Worm (Caenorhabditis elegans): ENCODE measurements around the gene F13E9.19.

Gene F13E9.19

ce11 chrIV:10935853-10936491 lies 36.8 kb downstream of the F13E9.19 start, which contains the start of gene lgg-2 (continued):
- TF ChIP-seq die-1 (tag; optimal IDR thresholded peaks at IDR 0.05) (peak; percentile 21), zim-3 (tag; optimal IDR thresholded peaks at IDR 0.05) (no peak), aptf-2 (GFP tag; conservative IDR thresholded peaks at IDR 0.05) (no peak), nhr-179 (tag; optimal IDR thresholded peaks at IDR 0.05) (no peak), rcor-1 (GFP tag; IDR thresholded peaks at IDR 0.05) (peak; percentile 70), pha-4 (tag; optimal IDR thresholded peaks at IDR 0.05) (peak; percentile 67), snpc-4 (GFP tag; optimal IDR thresholded peaks at IDR 0.05) (no peak), snpc-4 (tag; optimal IDR thresholded peaks at IDR 0.05) (peak in 3 of 4 experiments; percentile 25 to 71 (median 67)), egrh-3 (GFP tag; IDR thresholded peaks at IDR 0.05) (peak; percentile 11; the same call in 1 of the 2 replicates), madf-10 (tag; optimal IDR thresholded peaks at IDR 0.05) (peak; percentile 85), ztf-6 (GFP tag; IDR thresholded peaks at IDR 0.05) (0 out of 2 replicates have a peak, but pooled peaks have one; percentile 24), mel-28 (tag; optimal IDR thresholded peaks at IDR 0.05; ENCODE audit: borderline replicate concordance) (no peak), nfya-2 (GFP tag; IDR thresholded peaks at IDR 0.05) (no peak), nhr-120 (GFP tag; IDR thresholded peaks at IDR 0.05) (no peak), athp-1 (tag; optimal IDR thresholded peaks at IDR 0.05) (no peak), atf-7 (tag; optimal IDR thresholded peaks at IDR 0.05) (peak; percentile 87), xnd-1 (tag; optimal IDR thresholded peaks at IDR 0.05) (no peak), ZK185.1 (tag; optimal IDR thresholded peaks at IDR 0.05; ENCODE audit: poor library complexity, severe bottlenecking) (peak; percentile 69), dpl-1 (GFP tag; optimal IDR thresholded peaks at IDR 0.05) (no peak), cebp-2 (GFP tag; IDR thresholded peaks at IDR 0.05) (no peak), let-526 (GFP tag; IDR thresholded peaks at IDR 0.05) (peak; percentile 28; the same call in 1 of the 2 replicates), B0261.1 (tag; optimal IDR thresholded peaks at IDR 0.05) (peak; percentile 9), egl-44 (GFP tag; IDR thresholded peaks at IDR 0.05) (0 out of 2 replicates have a peak, but pooled peaks have one; percentile 61), tbx-9 (tag; optimal IDR thresholded peaks at IDR 0.05; ENCODE audit: borderline replicate concordance) (no peak), hsf-1 (GFP tag; IDR thresholded peaks at IDR 0.05) (no peak), K12H6.12 (tag; optimal IDR thresholded peaks at IDR 0.05) (peak; percentile 68), lir-1 (GFP tag; conservative IDR thresholded peaks at IDR 0.05) (0 out of 2 replicates have a peak, but pooled peaks have one; percentile 7), gei-17 (GFP tag; optimal IDR thresholded peaks at IDR 0.05) (peak; percentile 67), attf-6 (GFP tag; IDR thresholded peaks at IDR 0.05) (no peak), ceh-100 (GFP tag; IDR thresholded peaks at IDR 0.05) (peak; percentile 50), B0035.1 (tag; optimal IDR thresholded peaks at IDR 0.05) (peak; percentile 35), K11D2.4 (GFP tag; IDR thresholded peaks at IDR 0.05) (peak; percentile 91), T26A5.8 (tag; optimal IDR thresholded peaks at IDR 0.05) (no peak), rec-8 (tag; optimal IDR thresholded peaks at IDR 0.05) (no peak), ccch-3 (GFP tag; optimal IDR thresholded peaks at IDR 0.05) (no peak), ceh-91 (GFP tag; IDR thresholded peaks at IDR 0.05) (no peak), Y53G8AR.9 (GFP tag; conservative IDR thresholded peaks at IDR 0.05) (peak; percentile 83), F49E8.2 (tag; optimal IDR thresholded peaks at IDR 0.05; ENCODE audit: insufficient read depth) (no peak), attf-5 (GFP tag; optimal IDR thresholded peaks at IDR 0.05) (peak; percentile 86), lag-1 (GFP tag; IDR thresholded peaks at IDR 0.05) (no peak), F52B5.7 (tag; optimal IDR thresholded peaks at IDR 0.05) (no peak), madf-6 (GFP tag; IDR thresholded peaks at IDR 0.05) (0 out of 2 replicates have a peak, but pooled peaks have one; percentile 9), D2030.7 (GFP tag; IDR thresholded peaks at IDR 0.05) (no peak), lin-54 (GFP tag; optimal IDR thresholded peaks at IDR 0.05) (peak; percentile 81), hrde-1 (tag; optimal IDR thresholded peaks at IDR 0.05; ENCODE audit: borderline replicate concordance) (no peak), B0336.3 (GFP tag; IDR thresholded peaks at IDR 0.05) (peak; percentile 67; the same call in 1 of the 2 replicates), nhr-90 (tag; optimal IDR thresholded peaks at IDR 0.05) (peak; percentile 61)

All from whole organism, young adult.